Fruit fly (Drosophila melanogaster): ENCODE measurements around the gene CG11760.
A peak's percentile ranks its signal among the peaks of the same experiment; 100 is the strongest.

Gene CG11760

DNA sequence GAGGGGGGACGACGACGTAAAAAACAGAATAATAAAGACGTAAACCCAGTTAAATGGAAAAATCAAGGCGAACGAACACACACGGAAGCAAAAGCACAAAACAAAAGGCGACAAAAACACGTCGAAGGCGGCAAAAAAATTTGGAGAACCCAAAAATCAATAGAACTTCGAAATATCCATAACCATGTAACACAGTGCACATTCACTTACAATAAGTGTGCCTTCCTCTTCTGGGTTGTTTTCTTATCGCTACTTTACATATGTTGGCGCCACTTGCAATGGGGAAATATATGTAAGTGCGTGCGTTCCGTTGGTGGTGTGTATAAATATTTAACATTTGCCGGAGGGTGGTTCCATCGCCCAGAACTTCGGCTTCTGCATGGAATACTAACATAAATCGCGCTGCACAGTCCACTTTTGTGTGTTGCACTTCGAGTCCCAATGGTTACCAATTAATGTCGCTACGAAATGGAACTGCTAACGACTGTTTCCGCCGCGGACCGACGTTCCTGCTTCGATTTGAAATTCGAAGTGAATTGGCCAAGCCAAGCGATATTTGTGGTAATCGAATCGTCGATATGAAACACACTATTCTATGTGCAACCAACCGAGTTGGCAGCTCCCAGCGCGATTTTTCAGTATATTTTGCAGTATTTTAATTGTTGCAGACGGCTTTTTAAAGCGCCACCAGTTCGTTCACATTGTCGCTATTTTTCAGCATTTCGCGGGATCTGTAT is 28.3 kb downstream of the CG11760 start, which contains the start of the genes CG9801 and Nasp (continued):
- peak; percentile 59 for TF ChIP-seq CG17186 (GFP tag; optimal IDR thresholded peaks at IDR 0.05)
- TF ChIP-seq CG4707 (GFP tag; optimal IDR thresholded peaks at IDR 0.05): no peak
- peak; percentile 58 for TF ChIP-seq CG7987 (GFP tag; optimal IDR thresholded peaks at IDR 0.05)
- TF ChIP-seq esg (GFP tag; conservative IDR thresholded peaks at IDR 0.05): no peak
- peak; percentile 97 for TF ChIP-seq pzg (GFP tag; optimal IDR thresholded peaks at IDR 0.05)
- peak; percentile 44 for TF ChIP-seq kni (GFP tag; optimal IDR thresholded peaks at IDR 0.05)
- TF ChIP-seq Opbp (GFP tag; IDR thresholded peaks at IDR 0.05; ENCODE audit: partially characterized antibody): peak; percentile 77
- TF ChIP-seq unc-4 (GFP tag; IDR thresholded peaks at IDR 0.05; ENCODE audit: partially characterized antibody): peak; percentile 74
- TF ChIP-seq CG8944 (GFP tag; optimal IDR thresholded peaks at IDR 0.05): peak; percentile 10
- TF ChIP-seq zfh2 (GFP tag; optimal IDR thresholded peaks at IDR 0.05): peak; percentile 28
- TF ChIP-seq Med (GFP tag): peak; percentile 92
- TF ChIP-seq HLH54F (GFP tag; optimal IDR thresholded peaks at IDR 0.05): peak; percentile 33
- peak; percentile 22 for TF ChIP-seq CG7839 (tag; optimal IDR thresholded peaks at IDR 0.05)
- peak; percentile 50 for TF ChIP-seq MESR4 (GFP tag; optimal IDR thresholded peaks at IDR 0.05)
- peak; percentile 29 to 33 for TF ChIP-seq dpn (GFP tag; optimal IDR thresholded peaks at IDR 0.05)
- TF ChIP-seq Oaz (GFP tag; IDR thresholded peaks at IDR 0.05): no peak
- no peak for TF ChIP-seq fd102C (GFP tag; optimal IDR thresholded peaks at IDR 0.05)
- TF ChIP-seq CG9817 (tag; optimal IDR thresholded peaks at IDR 0.05): peak; percentile 11
- TF ChIP-seq Hmr (GFP tag; optimal IDR thresholded peaks at IDR 0.05): peak; percentile 68
- no peak for TF ChIP-seq CG18011 (GFP tag; optimal IDR thresholded peaks at IDR 0.05)
- TF ChIP-seq CG12391 (tag; optimal IDR thresholded peaks at IDR 0.05): peak; percentile 44
- peak; percentile 63 for TF ChIP-seq mld (GFP tag; IDR thresholded peaks at IDR 0.05; ENCODE audit: partially characterized antibody)
- TF ChIP-seq Xrp1 (GFP tag; IDR thresholded peaks at IDR 0.05): peak; percentile 24; the same call in 1 of the 2 replicates
- TF ChIP-seq CG3847 (GFP tag; IDR thresholded peaks at IDR 0.05): peak; percentile 69
- peak; percentile 21 for TF ChIP-seq CG6254 (GFP tag; optimal IDR thresholded peaks at IDR 0.05)
- no peak for TF ChIP-seq unpg (GFP tag; optimal IDR thresholded peaks at IDR 0.05)
- TF ChIP-seq NK7.1 (GFP tag; optimal IDR thresholded peaks at IDR 0.05): peak; percentile 15
- TF ChIP-seq CG12155 (GFP tag; optimal IDR thresholded peaks at IDR 0.05): peak; percentile 20
- no peak for TF ChIP-seq caup (GFP tag; optimal IDR thresholded peaks at IDR 0.05; ENCODE audit: severe bottlenecking)
- no peak for TF ChIP-seq CG4854 (GFP tag; optimal IDR thresholded peaks at IDR 0.05)
- no peak for TF ChIP-seq fd96Cb (tag; optimal IDR thresholded peaks at IDR 0.05)
- TF ChIP-seq gcm (GFP tag; optimal IDR thresholded peaks at IDR 0.05): peak; percentile 42
- TF ChIP-seq pum (GFP tag; optimal IDR thresholded peaks at IDR 0.05): peak; percentile 16
- peak; percentile 36 for TF ChIP-seq Abd-B (GFP tag; optimal IDR thresholded peaks at IDR 0.05)
- peak; percentile 80 for TF ChIP-seq ci (GFP tag; IDR thresholded peaks at IDR 0.05)
- TF ChIP-seq E2f2 (GFP tag; IDR thresholded peaks at IDR 0.05): peak; percentile 88
- TF ChIP-seq pan (optimal IDR thresholded peaks at IDR 0.05): no peak
- peak in 1 of 2 experiments; percentile 35 for TF ChIP-seq pan (GFP tag; optimal IDR thresholded peaks at IDR 0.05 in 1 of 2, IDR thresholded peaks at IDR 0.05 in 1 of 2)
- TF ChIP-seq so (GFP tag; IDR thresholded peaks at IDR 0.05): peak; percentile 48; the same call in 1 of the 3 replicates
- peak; percentile 81 for TF ChIP-seq p53 (GFP tag; optimal IDR thresholded peaks at IDR 0.05)
- no peak for TF ChIP-seq Dip2 (GFP tag; IDR thresholded peaks at IDR 0.05)
- no peak for TF ChIP-seq luna (GFP tag; optimal IDR thresholded peaks at IDR 0.05)
- no peak for TF ChIP-seq bab2 (GFP tag; optimal IDR thresholded peaks at IDR 0.05)
- peak; percentile 22; the same call in 1 of the 2 replicates for TF ChIP-seq ttk (GFP tag; IDR thresholded peaks at IDR 0.05)
- no peak for TF ChIP-seq Six4 (GFP tag; optimal IDR thresholded peaks at IDR 0.05)
- 0 out of 2 replicates have a peak, but pooled peaks have one; percentile 29 for TF ChIP-seq HLH3B (GFP tag; IDR thresholded peaks at IDR 0.05)
- no peak for TF ChIP-seq CG10462 (GFP tag; optimal IDR thresholded peaks at IDR 0.05)
- TF ChIP-seq fu2 (GFP tag; optimal IDR thresholded peaks at IDR 0.05): no peak
- TF ChIP-seq CG10267 (tag; optimal IDR thresholded peaks at IDR 0.05): peak; percentile 54
